Fruit fly (Drosophila melanogaster) whole organism, wandering third instar larva: ENCODE measurements around the gene Nlg2.

Experiments used
- fru ChIP-seq: fragments of 200-800 bp; sonication (Bioruptor generic); optimal IDR thresholded peaks from 3 replicates; lab custom pipeline; 2016; ENCODE audit warnings: missing biosample characterization, mild to moderate bottlenecking, missing genetic modification characterization
- h ChIP-seq: fragments of 200-800 bp; sonication (Bioruptor generic); optimal IDR thresholded peaks from 3 replicates; lab custom pipeline; 2016; ENCODE audit warnings: missing biosample characterization, mild to moderate bottlenecking, missing genetic modification characterization
- rgr ChIP-seq: fragments of 200-800 bp; sonication (Bioruptor generic); optimal IDR thresholded peaks from 3 replicates; lab custom pipeline; 2016; ENCODE audit warnings: missing biosample characterization, mild to moderate bottlenecking, missing genetic modification characterization

- TF ChIP-seq rgr (GFP tag; lab: Kevin White, UChicago) (no peak), fru (GFP tag; lab: Kevin White, UChicago) (no peak), h (no peak)
Measured at dm6 chr2L:6874526-6875198, at the start of gene Nlg2.
